Worm (Caenorhabditis elegans): Measurements from ENCODE around the gene irg-6.

- TF ChIP-seq C34F6.9 (tag; optimal IDR thresholded peaks at IDR 0.05) (no peak), ama-1 (optimal IDR thresholded peaks at IDR 0.05) (no peak), ztf-4 (tag; optimal IDR thresholded peaks at IDR 0.05) (no peak), snpc-4 (tag; optimal IDR thresholded peaks at IDR 0.05) (no peak), unc-39 (tag; optimal IDR thresholded peaks at IDR 0.05) (no peak), nhr-12 (tag; optimal IDR thresholded peaks at IDR 0.05) (no peak), unc-62 (GFP tag; optimal IDR thresholded peaks at IDR 0.05) (no peak), nhr-25 (tag; optimal IDR thresholded peaks at IDR 0.05) (no peak), lin-39 (tag; optimal IDR thresholded peaks at IDR 0.05) (no peak)
These were observed 15.4 kb downstream of the irg-6 start, which contains the start of gene K08D8.9 for ce11 chrIV:12899392-12899791.

Measured in whole organism, L2 larva.